Worm (Caenorhabditis elegans) whole organism, L4/young adult: ENCODE results near the gene F56C3.10.
"Not testable (repeated sequence)": the region's sequence is repeated elsewhere in the genome, so short reads cannot be mapped to it uniquely, and the experiment has no call there.

ENCODE experiments used
- W03F9.2 ChIP-seq: fragments of 150-350 bp; optimal IDR thresholded peaks from 2 replicates; lab custom pipeline; 2014; ENCODE audit warnings: missing biosample characterization, missing genetic modification characterization
- dao-5 ChIP-seq: sonication (generic microtip); optimal IDR thresholded peaks from 2 replicates; lab custom pipeline; 2016; ENCODE audit warnings: missing genotype, missing genetic modification characterization, moderate library complexity, missing compliant biosample characterization
- him-1 ChIP-seq: sonication (generic microtip); optimal IDR thresholded peaks from 2 replicates; lab custom pipeline; 2016; ENCODE audit warnings: missing genotype, missing genetic modification reagents, missing genetic modification characterization, missing compliant biosample characterization

- TF ChIP-seq W03F9.2, him-1, dao-5 (tag; lab: Kevin White, UChicago): not testable (repeated sequence)
Measured at ce11 chrX:1430707-1431106, 49.2 kb upstream of the F56C3.10 start, which contains the start of gene F19G12.1.
